Fruit fly (Drosophila melanogaster): ENCODE measurements around the gene Nup133.

The Nup133 gene

DNA sequence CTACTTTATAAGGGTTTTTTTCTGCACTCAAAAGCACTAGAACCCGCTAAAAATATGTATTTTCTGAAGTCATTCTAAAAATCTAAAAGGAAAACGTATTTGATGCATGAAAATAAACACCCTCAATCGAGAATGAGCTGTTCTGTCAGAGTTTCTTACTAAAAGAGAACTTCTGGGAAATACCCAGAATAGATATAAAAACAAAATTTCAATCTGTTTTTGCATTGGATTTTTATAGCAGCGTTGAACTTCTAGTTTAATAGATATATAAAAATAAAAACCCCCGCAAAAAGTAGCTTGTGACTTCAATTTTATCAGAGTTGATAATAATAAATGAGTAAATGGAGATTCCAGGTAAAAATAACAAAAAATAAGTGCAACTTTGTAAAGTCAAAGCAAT is 28.0 kb downstream of the Nup133 start:
- TF ChIP-seq lz (GFP tag; optimal IDR thresholded peaks at IDR 0.05): no peak

DNA sequence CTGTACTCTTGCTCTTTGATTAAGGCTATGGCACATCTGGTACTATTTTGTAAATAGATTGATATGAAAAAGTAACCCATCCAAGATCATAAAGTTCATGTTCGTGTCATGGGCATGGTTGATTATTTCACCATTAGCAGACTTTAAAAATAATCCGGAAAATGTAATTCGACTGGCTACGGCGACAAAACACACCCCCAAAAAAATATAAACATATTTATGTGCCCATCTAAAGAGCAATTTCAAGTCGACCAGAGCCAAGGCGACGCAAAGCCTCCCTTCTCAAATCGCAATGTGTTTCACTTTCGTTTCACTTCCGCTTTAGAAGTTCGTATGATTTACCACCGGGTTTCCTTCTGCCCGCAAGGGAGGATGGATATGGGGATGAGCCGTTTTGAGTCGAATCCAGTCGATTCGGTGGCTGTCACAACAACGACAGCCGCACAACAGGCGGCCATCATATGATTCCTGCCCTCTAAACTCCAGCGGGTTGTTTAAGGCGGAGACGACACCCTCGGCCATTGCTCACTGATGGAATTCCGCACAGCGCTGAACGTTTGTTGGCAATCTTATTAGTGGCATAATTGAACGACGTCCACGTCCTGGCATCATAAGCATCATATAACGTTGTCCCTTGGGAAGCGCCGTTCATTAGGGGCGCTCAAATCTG is 28.7 kb downstream of the Nup133 start:
- TF ChIP-seq OdsH (GFP tag; optimal IDR thresholded peaks at IDR 0.05) (no peak), CG10631 (GFP tag; optimal IDR thresholded peaks at IDR 0.05) (no peak), Blimp-1 (GFP tag; optimal IDR thresholded peaks at IDR 0.05) (no peak), CG6163 (GFP tag; IDR thresholded peaks at IDR 0.05) (no peak), CG8119 (GFP tag; IDR thresholded peaks at IDR 0.05) (no peak), CG8632 (GFP tag; optimal IDR thresholded peaks at IDR 0.05) (no peak), Met (GFP tag; optimal IDR thresholded peaks at IDR 0.05) (no peak), cyc (GFP tag; optimal IDR thresholded peaks at IDR 0.05) (no peak), net (GFP tag; optimal IDR thresholded peaks at IDR 0.05) (no peak), Eip75B (GFP tag; optimal IDR thresholded peaks at IDR 0.05) (no peak), fd85E (GFP tag; optimal IDR thresholded peaks at IDR 0.05) (no peak), Hr4 (GFP tag; optimal IDR thresholded peaks at IDR 0.05) (no peak), ss (GFP tag; optimal IDR thresholded peaks at IDR 0.05) (no peak), CG32006 (GFP tag; optimal IDR thresholded peaks at IDR 0.05) (no peak)

dm6 chr3R:22719607-22719949 is 29.2 kb downstream of the Nup133 start:
- TF ChIP-seq CG4318 (GFP tag; optimal IDR thresholded peaks at IDR 0.05) (no peak), CG6163 (GFP tag; IDR thresholded peaks at IDR 0.05) (no peak), fd85E (GFP tag; optimal IDR thresholded peaks at IDR 0.05) (no peak), CG11902 (GFP tag; optimal IDR thresholded peaks at IDR 0.05) (no peak), achi (GFP tag; optimal IDR thresholded peaks at IDR 0.05) (no peak), Sox102F (GFP tag; optimal IDR thresholded peaks at IDR 0.05) (no peak), CG32006 (GFP tag; optimal IDR thresholded peaks at IDR 0.05) (no peak), CG8632 (GFP tag; optimal IDR thresholded peaks at IDR 0.05) (no peak), cyc (GFP tag; optimal IDR thresholded peaks at IDR 0.05) (no peak), OdsH (GFP tag; optimal IDR thresholded peaks at IDR 0.05) (no peak), Sox14 (GFP tag; optimal IDR thresholded peaks at IDR 0.05) (no peak), CG11762 (GFP tag; optimal IDR thresholded peaks at IDR 0.05; ENCODE audit: insufficient read depth) (no peak), dac (GFP tag; optimal IDR thresholded peaks at IDR 0.05) (no peak), CG6276 (GFP tag; optimal IDR thresholded peaks at IDR 0.05) (no peak), Gug (GFP tag; IDR thresholded peaks at IDR 0.05) (no peak), svp (GFP tag) (no peak), lz (GFP tag; optimal IDR thresholded peaks at IDR 0.05) (no peak), Ets96B (tag; optimal IDR thresholded peaks at IDR 0.05) (no peak), Eip93F (GFP tag; optimal IDR thresholded peaks at IDR 0.05) (no peak)

dm6 chr3R:22720808-22721306 is 30.4 kb downstream of the Nup133 start, which contains the start of gene wge:
wge (minus strand) TSS chr3R:22721150.
- TF ChIP-seq Hr39 (GFP tag; optimal IDR thresholded peaks at IDR 0.05) (no peak), CG3032 (tag; optimal IDR thresholded peaks at IDR 0.05) (peak; percentile 64), dsx (GFP tag; optimal IDR thresholded peaks at IDR 0.05; ENCODE audit: poor library complexity, severe bottlenecking) (peak; percentile 71), Blimp-1 (GFP tag; optimal IDR thresholded peaks at IDR 0.05) (peak; percentile 11), Eip93F (GFP tag; optimal IDR thresholded peaks at IDR 0.05) (peak; percentile 47), esn (GFP tag; optimal IDR thresholded peaks at IDR 0.05) (peak; percentile 27), CG6792 (GFP tag; optimal IDR thresholded peaks at IDR 0.05) (peak; percentile 22), Smox (GFP tag; optimal IDR thresholded peaks at IDR 0.05) (no peak), CG4318 (GFP tag; optimal IDR thresholded peaks at IDR 0.05) (no peak), CG10669 (GFP tag; optimal IDR thresholded peaks at IDR 0.05) (peak; percentile 74), CG11294 (GFP tag; IDR thresholded peaks at IDR 0.05) (no peak), Met (GFP tag; optimal IDR thresholded peaks at IDR 0.05) (no peak), eg (GFP tag; IDR thresholded peaks at IDR 0.05) (peak; percentile 80), CG6163 (GFP tag; IDR thresholded peaks at IDR 0.05) (peak; percentile 63; the same call in 2 of the 3 replicates), ss (GFP tag; optimal IDR thresholded peaks at IDR 0.05) (peak; percentile 92 to 96), salr (GFP tag; optimal IDR thresholded peaks at IDR 0.05) (peak; percentile 44 to 85), CG6276 (GFP tag; optimal IDR thresholded peaks at IDR 0.05) (peak; percentile 85), CG8119 (GFP tag; IDR thresholded peaks at IDR 0.05) (peak; percentile 90), net (GFP tag; optimal IDR thresholded peaks at IDR 0.05) (peak; percentile 81), Sox102F (GFP tag; optimal IDR thresholded peaks at IDR 0.05) (no peak), CG11902 (GFP tag; optimal IDR thresholded peaks at IDR 0.05) (no peak), CG9139 (GFP tag; optimal IDR thresholded peaks at IDR 0.05) (peak; percentile 90), CG6854 (GFP tag; optimal IDR thresholded peaks at IDR 0.05) (peak; percentile 18), fd59A (GFP tag; optimal IDR thresholded peaks at IDR 0.05) (peak; percentile 64), acj6 (GFP tag; optimal IDR thresholded peaks at IDR 0.05) (peak; percentile 22), spab (GFP tag; optimal IDR thresholded peaks at IDR 0.05) (peak; percentile 87), Eip75B (GFP tag; optimal IDR thresholded peaks at IDR 0.05) (no peak), svp (GFP tag) (peak; percentile 28), CG10631 (GFP tag; optimal IDR thresholded peaks at IDR 0.05) (no peak)

All from whole organism, prepupa.